Fruit fly (Drosophila melanogaster) whole organism, larva: ENCODE data around the gene Notum.

Experiments used
- noc ChIP-seq: fragments of 200-800 bp; sonication (Bioruptor generic); optimal IDR thresholded peaks from 3 replicates; lab custom pipeline; 2019; ENCODE audit warnings: missing biosample characterization, mild to moderate bottlenecking, missing genetic modification characterization, moderate library complexity

Gene Notum

DNA sequence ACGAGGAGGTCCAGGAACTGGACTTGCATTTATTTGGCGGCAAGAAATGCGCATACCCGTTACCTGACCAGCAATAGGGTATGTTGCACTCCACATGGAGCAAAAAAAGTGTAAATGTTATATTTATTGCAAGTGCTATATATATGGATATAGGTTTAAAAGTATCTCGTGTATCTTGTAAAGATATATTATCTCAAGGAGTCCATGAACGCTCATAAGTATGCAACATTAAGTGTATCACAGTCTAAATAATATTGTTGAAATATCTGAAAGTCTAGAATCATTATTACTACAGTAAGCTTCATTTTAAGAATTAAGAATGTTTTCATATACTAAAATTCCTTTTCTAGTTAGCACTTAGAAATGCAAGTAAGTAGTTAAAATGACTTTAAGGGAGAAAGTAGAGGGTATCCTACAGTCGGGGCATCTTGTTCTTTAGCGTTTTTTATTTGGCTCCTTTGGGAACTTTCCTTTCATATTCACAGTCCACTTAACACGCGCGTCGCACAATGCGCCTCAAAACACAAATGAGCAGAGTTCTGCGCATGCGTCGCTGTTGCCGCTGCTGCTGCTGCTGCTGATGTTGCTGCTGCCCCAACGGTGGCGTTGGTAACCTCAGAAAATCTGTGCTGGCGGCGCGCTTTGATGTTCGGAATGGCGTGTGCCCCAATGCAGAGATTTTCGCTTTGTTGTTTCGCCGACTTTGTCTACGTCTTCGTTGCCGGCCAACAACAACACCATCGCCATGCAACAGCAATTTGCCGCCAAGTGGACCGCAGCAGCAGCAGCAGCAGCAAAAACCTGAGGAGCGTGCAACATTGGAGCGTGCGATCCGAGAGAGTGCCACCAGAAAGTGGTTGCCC lies 3.9 kb upstream of the Notum start:
- no peak for TF ChIP-seq noc

DNA sequence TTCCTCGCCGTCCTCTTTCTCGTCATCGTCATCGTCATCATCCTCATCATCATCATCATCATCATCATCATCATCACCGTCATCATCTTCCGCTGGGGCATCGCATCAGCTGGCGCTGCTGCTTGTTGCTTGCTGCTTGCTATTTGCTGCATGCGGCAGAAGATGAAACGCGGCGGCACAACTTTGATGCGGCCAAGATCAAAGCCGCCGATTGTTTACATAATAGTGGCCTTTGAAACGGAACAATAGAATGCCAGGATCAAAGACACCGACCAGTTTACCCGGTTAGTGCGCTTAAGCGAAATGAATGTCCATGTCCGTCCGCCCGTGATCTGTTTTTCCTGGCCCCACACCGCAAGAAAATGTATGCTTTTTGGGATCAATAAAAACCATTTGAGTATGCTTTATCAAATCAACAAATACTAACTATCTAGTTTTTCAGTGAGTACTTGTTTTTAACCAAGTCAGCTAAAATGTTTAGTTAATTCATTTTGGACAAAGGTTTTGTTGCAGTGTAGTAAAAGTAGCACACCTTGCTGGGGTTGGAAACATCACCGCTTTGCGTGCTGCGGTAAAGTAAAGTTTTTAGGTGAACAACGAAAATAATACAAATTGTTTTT lies 2.1 kb upstream of the Notum start:
- no peak for TF ChIP-seq noc

DNA sequence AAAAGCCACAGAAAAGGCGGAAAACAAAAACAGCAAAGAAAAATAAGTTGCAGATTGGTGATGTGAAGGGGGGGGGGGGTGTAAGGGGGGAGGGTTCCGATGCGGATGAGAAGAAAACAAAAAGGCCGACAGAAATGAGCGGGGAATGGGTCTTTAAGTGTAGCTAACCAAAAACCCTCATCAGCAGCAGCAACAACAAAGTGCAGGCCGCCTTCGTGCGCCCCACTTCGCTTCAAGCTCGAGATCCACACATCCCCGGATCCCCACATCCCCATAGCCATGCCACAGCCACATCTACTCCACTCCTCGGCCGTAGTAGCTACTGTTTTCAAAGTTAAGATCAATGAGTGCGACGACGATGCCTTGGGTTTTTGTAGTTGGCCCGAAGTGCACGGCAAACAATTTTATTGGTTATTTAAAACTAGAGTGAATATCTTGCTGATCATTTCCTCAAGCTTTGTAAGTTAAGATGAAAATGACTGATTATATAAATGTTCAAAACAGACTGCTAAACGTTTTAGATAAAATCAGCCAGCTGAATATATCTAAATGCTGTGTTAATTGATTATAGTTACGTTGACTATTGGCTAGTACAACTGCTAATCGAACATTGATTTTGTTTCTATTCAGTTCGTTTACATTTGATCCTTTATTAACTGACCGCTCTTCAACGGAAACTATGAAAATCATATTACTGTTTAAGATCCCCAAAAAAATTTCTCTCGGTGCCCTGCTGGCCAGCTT lies 1.2 kb downstream of the Notum start:
- TF ChIP-seq noc = no peak

dm6 chr3L:16025020-16025680 lies 1.9 kb downstream of the Notum start:
- no peak for TF ChIP-seq noc

dm6 chr3L:16026065-16026789 lies 2.9 kb downstream of the Notum start:
- TF ChIP-seq noc = no peak

DNA sequence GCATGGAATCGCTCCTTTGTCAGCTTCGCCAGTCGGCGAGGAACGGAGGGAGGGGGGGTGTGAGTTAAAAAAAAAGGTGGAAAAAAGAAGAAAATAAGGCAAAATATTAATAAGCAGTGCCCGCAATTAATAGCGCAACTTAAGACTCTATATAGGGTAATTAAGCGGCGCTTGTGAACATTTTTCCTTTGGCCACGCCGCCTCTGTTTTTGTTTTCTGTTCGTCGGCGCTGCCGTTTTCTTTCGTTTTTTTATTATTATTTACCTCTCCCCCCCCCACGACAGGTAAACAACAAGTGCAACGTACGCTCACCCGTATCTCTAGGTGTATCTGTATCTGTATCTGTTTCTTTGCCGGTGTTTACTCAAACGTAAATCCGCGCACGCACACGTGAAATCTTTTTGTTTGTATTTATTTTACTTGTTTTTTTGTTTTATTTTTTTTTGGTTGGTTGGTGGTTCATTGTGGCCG lies 3.9 kb downstream of the Notum start:
- no peak for TF ChIP-seq noc

- TF ChIP-seq noc = no peak
These were observed 5.6 kb downstream of the Notum start for dm6 chr3L:16028924-16029323.

DNA sequence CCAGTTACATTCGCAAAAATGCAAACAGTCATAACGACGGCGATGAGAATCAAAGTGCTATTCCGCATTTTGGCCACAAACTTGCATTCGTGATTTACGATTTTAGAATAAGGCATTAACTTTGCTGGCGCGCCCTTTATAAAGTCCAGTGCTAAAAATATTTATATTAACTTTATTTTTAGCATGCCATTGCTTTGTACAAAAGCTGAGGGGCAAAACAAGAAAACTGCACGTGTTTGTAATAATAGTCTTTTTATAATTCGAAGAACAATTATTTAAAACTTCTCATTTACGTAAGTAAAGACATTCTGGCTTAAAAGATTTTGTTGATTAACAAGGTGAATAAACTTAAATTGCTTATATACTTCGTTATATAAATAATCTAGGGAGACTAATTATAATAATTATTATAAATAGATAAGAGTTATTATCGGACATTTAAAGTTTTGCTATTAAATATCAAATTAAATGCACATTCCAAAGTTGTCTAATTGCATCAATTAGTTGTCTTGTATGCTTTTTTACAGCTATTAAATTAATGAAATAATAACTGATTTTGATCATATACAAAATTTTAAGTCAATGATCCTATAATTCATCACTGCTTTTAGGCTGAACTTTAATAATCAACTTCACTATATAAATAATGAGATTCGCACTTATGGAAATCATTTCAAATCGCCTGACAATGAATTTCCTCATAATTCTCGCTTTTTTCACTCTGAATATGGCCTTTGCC lies 10.0 kb downstream of the Notum start, which contains the start of the genes CG42717 and CG42716:
Gene CG42717, minus strand, starts transcription at position 101 of the 739 bp plus-strand sequence.
Gene CG42716, plus strand, starts transcription at position 689 of the 739 bp plus-strand sequence.
- TF ChIP-seq noc = no peak

dm6 chr3L:16034224-16034623 lies 10.9 kb downstream of the Notum start, which contains the start of gene CG42538:
Gene CG42538, plus strand, starts transcription at chr3L:16034524.
- no peak for TF ChIP-seq noc

dm6 chr3L:16035185-16035584 lies 11.9 kb downstream of the Notum start, which contains the start of gene CG5895:
Gene CG5895, plus strand, starts transcription at chr3L:16035485.
- TF ChIP-seq noc = no peak

- no peak for TF ChIP-seq noc
These were observed 13.8 kb downstream of the Notum start for dm6 chr3L:16037048-16037477.

DNA sequence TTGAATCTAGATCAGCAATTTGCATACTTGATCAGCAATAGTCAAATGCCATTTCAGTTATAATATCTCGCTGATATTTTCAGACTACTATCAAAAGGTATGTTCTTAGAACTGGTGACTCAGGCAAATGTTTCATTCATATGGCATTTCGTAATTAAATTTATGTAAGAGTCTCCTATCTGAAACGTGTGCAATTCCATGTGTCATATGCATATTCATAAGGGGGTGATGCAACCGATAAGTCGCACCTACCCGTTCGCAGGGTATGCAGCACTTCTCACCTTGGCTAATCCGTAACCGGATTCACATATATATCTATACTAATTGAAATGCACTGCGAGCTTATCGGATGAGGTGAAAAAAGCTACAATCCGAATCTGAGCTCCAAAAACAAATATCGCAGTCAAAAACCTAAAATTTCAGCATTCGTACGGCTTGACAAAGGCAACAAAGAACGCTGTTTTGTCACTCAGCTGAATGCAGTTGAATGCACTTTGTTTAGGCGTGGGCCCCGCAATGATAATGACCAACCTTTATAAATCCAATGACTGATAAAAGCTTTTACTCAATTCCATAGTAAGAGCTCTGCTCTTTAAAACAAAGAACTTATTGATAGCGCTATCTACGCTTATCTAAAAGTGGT lies 14.5 kb downstream of the Notum start:
- no peak for TF ChIP-seq noc

- no peak for TF ChIP-seq noc
These were observed 15.8 kb downstream of the Notum start for dm6 chr3L:16039063-16039462.

dm6 chr3L:16040389-16040788 lies 17.1 kb downstream of the Notum start:
- TF ChIP-seq noc = no peak
